Fruit fly (Drosophila melanogaster): ENCODE measurements around the gene CG13705.

The CG13705 gene

dm6 chr3L:4929781-4930180 is 33.1 kb downstream of the CG13705 start:
- TF ChIP-seq EcR (GFP tag; optimal IDR thresholded peaks at IDR 0.05) (no peak), pan (optimal IDR thresholded peaks at IDR 0.05) (no peak), Dll (optimal IDR thresholded peaks at IDR 0.05) (no peak), psq (optimal IDR thresholded peaks at IDR 0.05) (no peak), usp (GFP tag; optimal IDR thresholded peaks at IDR 0.05) (no peak), CG8478 (optimal IDR thresholded peaks at IDR 0.05) (no peak)
